Fruit fly (Drosophila melanogaster) whole organism, embryonic: Measurements from ENCODE around the gene D1.

Experiments used
- ATbp ChIP-seq: fragments of 200-800 bp; sonication (Bioruptor generic); optimal IDR thresholded peaks from 2 replicates; lab custom pipeline; 2017; ENCODE audit warnings: missing biosample characterization, mild to moderate bottlenecking, missing genetic modification characterization, missing genetic modification reagents
- Blimp-1 ChIP-seq: fragments of 200-800 bp; sonication (Bioruptor generic); optimal IDR thresholded peaks from 3 replicates; lab custom pipeline; 2018; ENCODE audit warnings: missing biosample characterization, missing genetic modification characterization, mild to moderate bottlenecking, moderate library complexity, missing genetic modification reagents
- CG1024 ChIP-seq: fragments of 200-800 bp; sonication (Bioruptor generic); IDR thresholded peaks from 2 replicates; pipeline ENCODE4 v1.3.6; 2022; ENCODE audit warnings: missing biosample characterization, missing genetic modification characterization
- CG10979 ChIP-seq: fragments of 200-800 bp; sonication (Bioruptor generic); optimal IDR thresholded peaks from 2 replicates; lab custom pipeline; 2018; ENCODE audit warnings: missing biosample characterization, mild to moderate bottlenecking, missing genetic modification characterization, moderate library complexity
- CG12236 ChIP-seq: fragments of 200-800 bp; sonication (Bioruptor generic); optimal IDR thresholded peaks from 2 replicates; lab custom pipeline; 2016; ENCODE audit warnings: missing biosample characterization, missing genetic modification characterization
- CG1233 ChIP-seq: fragments of 200-800 bp; sonication (Bioruptor generic); optimal IDR thresholded peaks from 4 replicates; lab custom pipeline; 2018; ENCODE audit warnings: missing biosample characterization, mild to moderate bottlenecking, missing genetic modification characterization
- CG14965 ChIP-seq: fragments of 200-800 bp; sonication (Bioruptor generic); optimal IDR thresholded peaks from 2 replicates; lab custom pipeline; 2016; ENCODE audit warnings: missing biosample characterization, missing genetic modification characterization, borderline replicate concordance
- CG17186 ChIP-seq: fragments of 200-800 bp; sonication (Bioruptor generic); optimal IDR thresholded peaks from 3 replicates; lab custom pipeline; 2017; ENCODE audit warnings: missing biosample characterization, missing genetic modification reagents, missing genetic modification characterization
- CG17568 ChIP-seq: fragments of 200-800 bp; sonication (Bioruptor generic); optimal IDR thresholded peaks from 2 replicates; lab custom pipeline; 2018; ENCODE audit warnings: missing biosample characterization, mild to moderate bottlenecking, missing genetic modification characterization, moderate library complexity
- CG17802 ChIP-seq: fragments of 200-800 bp; sonication (Bioruptor generic); optimal IDR thresholded peaks from 2 replicates; lab custom pipeline; 2018; ENCODE audit warnings: missing biosample characterization, mild to moderate bottlenecking, missing genetic modification characterization, moderate library complexity
- CG18011 ChIP-seq: fragments of 200-800 bp; sonication (Bioruptor generic); optimal IDR thresholded peaks from 2 replicates; lab custom pipeline; 2017; ENCODE audit warnings: missing biosample characterization, missing genetic modification characterization, mild to moderate bottlenecking, moderate library complexity, missing genotype
- CG18599 ChIP-seq: fragments of 200-800 bp; sonication (Bioruptor generic); optimal IDR thresholded peaks from 3 replicates; lab custom pipeline; 2017; ENCODE audit warnings: missing biosample characterization, missing genetic modification characterization, mild to moderate bottlenecking, moderate library complexity, missing genetic modification reagents
- CG2875 ChIP-seq: fragments of 200-800 bp; sonication (Bioruptor generic); optimal IDR thresholded peaks from 2 replicates; lab custom pipeline; 2017; ENCODE audit warnings: missing biosample characterization, mild to moderate bottlenecking, missing genetic modification characterization, missing genetic modification reagents
- CG30431 ChIP-seq: fragments of 200-800 bp; sonication (Bioruptor generic); optimal IDR thresholded peaks from 2 replicates; lab custom pipeline; 2017; ENCODE audit warnings: missing biosample characterization, missing genetic modification characterization
- CG32772 ChIP-seq: fragments of 200-800 bp; sonication (Bioruptor generic); IDR thresholded peaks from 2 replicates; pipeline ENCODE4 v1.3.6; 2022; ENCODE audit warnings: missing biosample characterization, missing genetic modification characterization
- CG3847 ChIP-seq: fragments of 200-800 bp; sonication (Bioruptor generic); IDR thresholded peaks from 2 replicates; pipeline ENCODE4 v1.3.6; 2022; ENCODE audit warnings: missing biosample characterization, missing genetic modification characterization
- CG42726 ChIP-seq: fragments of 200-800 bp; sonication (Bioruptor generic); IDR thresholded peaks from 2 replicates; pipeline ENCODE4 v1.3.6; 2022; ENCODE audit warnings: missing biosample characterization, missing genetic modification characterization; ENCODE audit not compliant: partially characterized antibody
- CG4360 ChIP-seq: fragments of 200-800 bp; sonication (Bioruptor generic); IDR thresholded peaks from 2 replicates; pipeline ENCODE4 v1.3.6; 2022; ENCODE audit warnings: missing biosample characterization, missing genetic modification characterization
- CG4617 ChIP-seq: fragments of 200-800 bp; sonication (Bioruptor generic); optimal IDR thresholded peaks from 3 replicates; lab custom pipeline; 2016; ENCODE audit warnings: missing biosample characterization, missing genetic modification characterization, borderline replicate concordance
- CG4730 ChIP-seq: fragments of 200-800 bp; sonication (Bioruptor generic); IDR thresholded peaks from 2 replicates; pipeline ENCODE4 v1.3.6; 2022; ENCODE audit warnings: missing biosample characterization, missing genetic modification characterization
- CG6272 ChIP-seq: fragments of 200-800 bp; sonication (Bioruptor generic); IDR thresholded peaks from 2 replicates; pipeline ENCODE4 v1.3.6; 2022; ENCODE audit warnings: missing biosample characterization, missing genetic modification characterization
- CG7963 ChIP-seq: fragments of 200-800 bp; sonication (Bioruptor generic); IDR thresholded peaks from 3 replicates; pipeline ENCODE4 v1.3.6; 2022; ENCODE audit warnings: missing biosample characterization, missing genetic modification characterization; ENCODE audit not compliant: partially characterized antibody
- CG9437 ChIP-seq: fragments of 200-800 bp; sonication (Bioruptor generic); optimal IDR thresholded peaks from 2 replicates; lab custom pipeline; 2018; ENCODE audit warnings: missing biosample characterization, mild to moderate bottlenecking, missing genetic modification characterization
- CoRest ChIP-seq: fragments of 200-800 bp; sonication (Bioruptor generic); optimal IDR thresholded peaks from 3 replicates; lab custom pipeline; 2018; ENCODE audit warnings: missing biosample characterization, mild to moderate bottlenecking, missing genetic modification characterization, moderate library complexity
- D19B ChIP-seq: fragments of 200-800 bp; sonication (Bioruptor generic); optimal IDR thresholded peaks from 2 replicates; lab custom pipeline; 2017; ENCODE audit warnings: missing biosample characterization, mild to moderate bottlenecking, missing genetic modification characterization
- Doc2 ChIP-seq: fragments of 200-800 bp; sonication (Bioruptor generic); IDR thresholded peaks from 2 replicates; pipeline ENCODE4 v1.3.6; 2022; ENCODE audit warnings: missing biosample characterization, missing genetic modification characterization
- HHEX ChIP-seq: fragments of 200-800 bp; sonication (Bioruptor generic); optimal IDR thresholded peaks from 3 replicates; lab custom pipeline; 2017; ENCODE audit warnings: missing biosample characterization, mild to moderate bottlenecking, missing genetic modification characterization, missing genetic modification reagents
- HLH54F ChIP-seq: fragments of 200-800 bp; sonication (Bioruptor generic); optimal IDR thresholded peaks from 3 replicates; lab custom pipeline; 2016; ENCODE audit warnings: missing biosample characterization, missing genetic modification characterization
- HmgD ChIP-seq: fragments of 200-800 bp; sonication (Bioruptor generic); optimal IDR thresholded peaks from 3 replicates; lab custom pipeline; 2016; ENCODE audit warnings: missing biosample characterization, missing genetic modification characterization
- Hmr ChIP-seq: fragments of 200-800 bp; sonication (Bioruptor generic); optimal IDR thresholded peaks from 3 replicates; lab custom pipeline; 2017; ENCODE audit warnings: mild to moderate bottlenecking, missing biosample characterization, missing genetic modification reagents, missing genetic modification characterization
- NC2β ChIP-seq: fragments of 200-800 bp; sonication (Bioruptor generic); optimal IDR thresholded peaks from 2 replicates; lab custom pipeline; 2016; ENCODE audit warnings: missing biosample characterization, missing genetic modification characterization
- NK7.1 ChIP-seq: fragments of 200-800 bp; sonication (Bioruptor generic); optimal IDR thresholded peaks from 3 replicates; lab custom pipeline; 2016; ENCODE audit warnings: missing biosample characterization, missing genetic modification characterization
- NfI ChIP-seq: fragments of 200-800 bp; sonication (Bioruptor generic); optimal IDR thresholded peaks from 3 replicates; lab custom pipeline; 2018; ENCODE audit warnings: missing biosample characterization, mild to moderate bottlenecking, missing genetic modification characterization, moderate library complexity
- Poxn ChIP-seq: fragments of 200-800 bp; sonication (Bioruptor generic); IDR thresholded peaks from 2 replicates; pipeline ENCODE4 v1.3.6; 2022; ENCODE audit warnings: missing biosample characterization, missing genetic modification characterization
- Ravus ChIP-seq: fragments of 200-800 bp; sonication (Bioruptor generic); IDR thresholded peaks from 2 replicates; pipeline ENCODE4 v1.3.6; 2022; ENCODE audit warnings: missing biosample characterization, missing genetic modification characterization
- al ChIP-seq: fragments of 200-800 bp; sonication (Bioruptor generic); IDR thresholded peaks from 2 replicates; pipeline ENCODE4 v1.3.6; 2022; ENCODE audit warnings: missing biosample characterization, missing genetic modification characterization
- az2 ChIP-seq: fragments of 200-800 bp; sonication (Bioruptor generic); optimal IDR thresholded peaks from 3 replicates; lab custom pipeline; 2016; ENCODE audit warnings: missing biosample characterization, missing genetic modification characterization
- bbx ChIP-seq: fragments of 200-800 bp; sonication (Bioruptor generic); IDR thresholded peaks from 2 replicates; pipeline ENCODE4 v1.3.6; 2022; ENCODE audit warnings: missing biosample characterization, missing genetic modification characterization; ENCODE audit not compliant: partially characterized antibody
- cwo ChIP-seq: fragments of 200-800 bp; sonication (Bioruptor generic); optimal IDR thresholded peaks from 3 replicates; lab custom pipeline; 2017; ENCODE audit warnings: missing biosample characterization, missing genetic modification characterization, mild to moderate bottlenecking, moderate library complexity, missing genetic modification reagents
- dimm ChIP-seq: fragments of 200-800 bp; sonication (Bioruptor generic); IDR thresholded peaks from 2 replicates; pipeline ENCODE4 v1.3.6; 2022; ENCODE audit warnings: missing biosample characterization, missing genetic modification characterization
- en ChIP-seq: fragments of 200-800 bp; sonication (Bioruptor generic); optimal IDR thresholded peaks from 2 replicates; lab custom pipeline; 2016; ENCODE audit warnings: missing biosample characterization, missing genetic modification characterization
- esg ChIP-seq: fragments of 200-800 bp; sonication (Bioruptor generic); conservative IDR thresholded peaks from 2 replicates; pipeline ENCODE4 v1.3.6; 2022; ENCODE audit warnings: missing biosample characterization, missing genetic modification characterization
- gsb-n ChIP-seq: fragments of 200-800 bp; sonication (Bioruptor generic); optimal IDR thresholded peaks from 3 replicates; lab custom pipeline; 2018; ENCODE audit warnings: missing biosample characterization, mild to moderate bottlenecking, missing genetic modification characterization
- kah ChIP-seq: fragments of 200-800 bp; sonication (Bioruptor generic); optimal IDR thresholded peaks from 2 replicates; lab custom pipeline; 2018; ENCODE audit warnings: missing biosample characterization, mild to moderate bottlenecking, missing genetic modification characterization
- lilli ChIP-seq: fragments of 200-800 bp; sonication (Bioruptor generic); optimal IDR thresholded peaks from 3 replicates; lab custom pipeline; 2016; ENCODE audit warnings: missing biosample characterization, missing genetic modification characterization
- nmo ChIP-seq: fragments of 200-800 bp; sonication (Bioruptor generic); optimal IDR thresholded peaks from 2 replicates; lab custom pipeline; 2018; ENCODE audit warnings: missing biosample characterization, mild to moderate bottlenecking, missing genetic modification characterization, moderate library complexity
- pan ChIP-seq, 4 experiments: fragments of >200 bp in 3 of 4; fragments of 200-800 bp in 1 of 4; sonication (Bioruptor generic) in 1 of 4; optimal IDR thresholded peaks in 3 of 4; IDR thresholded peaks in 1 of 4; 2 replicates each; pipeline versions ENCODE4 v1.3.6 to Lab custom; 2017 to 2022; ENCODE audit warnings: missing biosample characterization in 2 of 4, missing genetic modification characterization in 2 of 4, mixed read lengths in 1 of 4
- sqz ChIP-seq: fragments of 200-800 bp; sonication (Bioruptor generic); optimal IDR thresholded peaks from 3 replicates; lab custom pipeline; 2018; ENCODE audit warnings: missing biosample characterization, mild to moderate bottlenecking, missing genetic modification characterization
- wdn ChIP-seq: fragments of 200-800 bp; sonication (Bioruptor generic); IDR thresholded peaks from 2 replicates; pipeline ENCODE4 v1.3.6; 2022; ENCODE audit warnings: missing biosample characterization, missing genetic modification characterization

D1 gene

dm6 chr3R:9224807-9225206 is 15.6 kb downstream of the D1 start (continued):
- TF ChIP-seq sqz (GFP tag; lab: Kevin White, UChicago) (peak; percentile 57), HLH54F (GFP tag; lab: Kevin White, UChicago) (peak; percentile 9), wdn (GFP tag; lab: Robert Waterston, UW) (peak; percentile 46; the same call in 1 of the 2 replicates), CG4360 (GFP tag; lab: Robert Waterston, UW) (0 out of 2 replicates have a peak, but pooled peaks have one; percentile 6), D19B (GFP tag; lab: Kevin White, UChicago) (no peak), CG17802 (tag; lab: Kevin White, UChicago) (peak; percentile 8), Hmr (peak; percentile 57), gsb-n (peak; percentile 45), CG6272 (peak; percentile 52), nmo (GFP tag; lab: Kevin White, UChicago) (peak; percentile 48), CG7963 (GFP tag; lab: Robert Waterston, UW) (no peak), az2 (GFP tag; lab: Kevin White, UChicago) (peak; percentile 51), bbx (GFP tag; lab: Robert Waterston, UW) (no peak), NC2β (GFP tag; lab: Kevin White, UChicago) (no peak), pan (optimal IDR thresholded peaks at IDR 0.05; lab: Kevin White, UChicago) (no peak), pan (GFP tag; optimal IDR thresholded peaks at IDR 0.05 in 1 of 2, IDR thresholded peaks at IDR 0.05 in 1 of 2) (peak in 1 of 2 experiments; percentile 75), al (GFP tag; lab: Robert Waterston, UW) (peak; percentile 37; the same call in 1 of the 2 replicates), Ravus (GFP tag; lab: Robert Waterston, UW) (peak; percentile 27), CG17568 (GFP tag; lab: Kevin White, UChicago) (peak; percentile 21), CG1024 (0 out of 2 replicates have a peak, but pooled peaks have one; percentile 45), CG42726 (GFP tag; lab: Robert Waterston, UW) (no peak), NfI (peak; percentile 40), CG12236 (GFP tag; lab: Kevin White, UChicago) (peak; percentile 31), lilli (GFP tag; lab: Kevin White, UChicago) (peak; percentile 60), NK7.1 (GFP tag; lab: Kevin White, UChicago) (peak; percentile 16), CG10979 (tag; lab: Kevin White, UChicago) (peak; percentile 72), CG4730 (GFP tag; lab: Robert Waterston, UW) (peak; percentile 45; the same call in 1 of the 2 replicates), en (peak; percentile 6), dimm (GFP tag; lab: Robert Waterston, UW) (no peak), CG9437 (GFP tag; lab: Kevin White, UChicago) (peak; percentile 54), esg (GFP tag; lab: Robert Waterston, UW) (peak; percentile 60), CG14965 (no peak), CG30431 (peak; percentile 22), CG2875 (GFP tag; lab: Kevin White, UChicago) (peak; percentile 56), CG3847 (GFP tag; lab: Robert Waterston, UW) (0 out of 2 replicates have a peak, but pooled peaks have one; percentile 24), HHEX (GFP tag; lab: Kevin White, UChicago) (peak; percentile 52), Poxn (no peak), Doc2 (no peak), CG32772 (GFP tag; lab: Robert Waterston, UW) (peak; percentile 64), CG17186 (GFP tag; lab: Kevin White, UChicago) (no peak), CG1233 (GFP tag; lab: Kevin White, UChicago) (peak; percentile 40), cwo (peak; percentile 74), Blimp-1 (GFP tag; lab: Kevin White, UChicago) (peak; percentile 80), CG4617 (GFP tag; lab: Kevin White, UChicago) (peak; percentile 24), CoRest (tag; lab: Kevin White, UChicago) (peak; percentile 59), HmgD (no peak), CG18599 (GFP tag; lab: Kevin White, UChicago) (peak; percentile 66), kah (GFP tag; lab: Kevin White, UChicago) (peak; percentile 53), ATbp (GFP tag; lab: Kevin White, UChicago) (peak; percentile 69), CG18011 (no peak)
